Worm (Caenorhabditis elegans): ENCODE measurements around the gene mcm-2.

Gene mcm-2

ce11 chrII:11978478-11978877 is 27.9 kb downstream of the mcm-2 start:
- TF ChIP-seq dao-5 (tag; optimal IDR thresholded peaks at IDR 0.05), result no peak
- no peak for TF ChIP-seq W03F9.2 (tag; optimal IDR thresholded peaks at IDR 0.05)
- TF ChIP-seq him-1 (tag; optimal IDR thresholded peaks at IDR 0.05), result no peak

- TF ChIP-seq W03F9.2 (tag; optimal IDR thresholded peaks at IDR 0.05), result no peak
- no peak for TF ChIP-seq dao-5 (tag; optimal IDR thresholded peaks at IDR 0.05)
- no peak for TF ChIP-seq him-1 (tag; optimal IDR thresholded peaks at IDR 0.05)
Measured at ce11 chrII:11977363-11977762, 29.1 kb downstream of the mcm-2 start, which contains the start of gene Y17G7B.21. Y17G7B.21 (minus strand) TSS chrII:11977661.

DNA sequence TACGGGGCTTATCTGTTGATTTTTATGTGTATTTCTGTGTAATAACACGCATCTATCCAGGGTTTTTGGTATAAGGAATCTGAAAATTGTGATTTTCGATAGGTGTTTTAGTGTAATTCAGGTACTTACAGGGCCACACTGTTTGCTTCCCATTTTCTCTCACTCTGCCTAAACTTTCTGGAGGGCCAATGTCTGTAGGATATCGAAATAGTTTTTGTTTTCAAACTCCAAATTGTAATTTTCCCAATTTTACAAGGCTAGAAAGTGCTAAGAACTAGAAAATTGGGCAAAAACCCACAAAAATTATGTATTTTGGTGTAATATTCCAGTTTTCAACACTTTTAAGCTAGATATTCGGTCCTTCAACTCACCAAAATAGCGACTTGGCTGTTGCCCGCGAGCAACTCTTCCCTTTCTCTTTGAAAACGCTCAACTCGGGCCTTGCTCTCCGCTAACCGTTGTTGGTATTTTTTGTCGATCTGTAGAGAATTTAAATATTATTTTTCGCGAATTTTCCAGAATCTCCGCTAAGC is 29.6 kb downstream of the mcm-2 start:
- no peak for TF ChIP-seq W03F9.2 (tag; optimal IDR thresholded peaks at IDR 0.05)
- TF ChIP-seq dao-5 (tag; optimal IDR thresholded peaks at IDR 0.05), result no peak
- TF ChIP-seq him-1 (tag; optimal IDR thresholded peaks at IDR 0.05), result no peak

ce11 chrII:11974048-11974995 is 32.1 kb downstream of the mcm-2 start:
- TF ChIP-seq dao-5 (tag; optimal IDR thresholded peaks at IDR 0.05) (no peak), him-1 (tag; optimal IDR thresholded peaks at IDR 0.05) (no peak), W03F9.2 (tag; optimal IDR thresholded peaks at IDR 0.05) (no peak)

DNA sequence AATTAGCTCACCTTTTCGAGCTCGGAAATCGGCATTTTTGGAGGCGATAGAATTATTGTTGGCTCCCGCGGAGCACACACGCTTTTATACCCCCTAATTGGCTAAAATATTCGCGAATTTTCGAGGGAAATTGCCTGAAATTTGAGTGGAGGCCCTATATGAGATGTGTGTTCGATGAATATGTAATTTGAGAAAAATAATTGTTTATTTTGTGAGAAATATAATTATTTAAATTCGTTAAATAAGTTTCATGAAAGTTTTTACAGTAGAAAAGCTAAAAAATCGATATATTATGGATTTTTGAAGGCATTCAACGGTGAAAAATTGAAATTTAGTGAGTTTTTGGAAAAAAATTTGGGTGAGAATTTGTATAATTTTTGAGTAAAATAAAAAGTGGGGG is 32.8 kb downstream of the mcm-2 start, which contains the start of gene acbp-6:
Gene acbp-6 (minus strand): TSS at position 101 of the 400 bp plus-strand sequence.
- TF ChIP-seq dao-5 (tag; optimal IDR thresholded peaks at IDR 0.05) (no peak), W03F9.2 (tag; optimal IDR thresholded peaks at IDR 0.05) (no peak), him-1 (tag; optimal IDR thresholded peaks at IDR 0.05) (no peak)

- TF ChIP-seq dao-5 (tag; optimal IDR thresholded peaks at IDR 0.05), result no peak
- no peak for TF ChIP-seq W03F9.2 (tag; optimal IDR thresholded peaks at IDR 0.05)
- no peak for TF ChIP-seq him-1 (tag; optimal IDR thresholded peaks at IDR 0.05)
Measured at ce11 chrII:11972266-11972665, 34.2 kb downstream of the mcm-2 start.

- TF ChIP-seq W03F9.2 (tag; optimal IDR thresholded peaks at IDR 0.05), result no peak
- TF ChIP-seq dao-5 (tag; optimal IDR thresholded peaks at IDR 0.05), result no peak
- no peak for TF ChIP-seq him-1 (tag; optimal IDR thresholded peaks at IDR 0.05)
Measured at ce11 chrII:11971009-11971636, 35.3 kb downstream of the mcm-2 start.

- TF ChIP-seq dao-5 (tag; optimal IDR thresholded peaks at IDR 0.05) (no peak), W03F9.2 (tag; optimal IDR thresholded peaks at IDR 0.05) (no peak), him-1 (tag; optimal IDR thresholded peaks at IDR 0.05) (no peak)
Measured at ce11 chrII:11969033-11969432, 37.4 kb downstream of the mcm-2 start.

ce11 chrII:11968275-11968674 is 38.1 kb downstream of the mcm-2 start, which contains the start of gene mex-1:
mex-1 (plus strand) TSS chrII:11968637.
- TF ChIP-seq W03F9.2 (tag; optimal IDR thresholded peaks at IDR 0.05) (peak; percentile 57), him-1 (tag; optimal IDR thresholded peaks at IDR 0.05) (no peak), dao-5 (tag; optimal IDR thresholded peaks at IDR 0.05) (no peak)

DNA sequence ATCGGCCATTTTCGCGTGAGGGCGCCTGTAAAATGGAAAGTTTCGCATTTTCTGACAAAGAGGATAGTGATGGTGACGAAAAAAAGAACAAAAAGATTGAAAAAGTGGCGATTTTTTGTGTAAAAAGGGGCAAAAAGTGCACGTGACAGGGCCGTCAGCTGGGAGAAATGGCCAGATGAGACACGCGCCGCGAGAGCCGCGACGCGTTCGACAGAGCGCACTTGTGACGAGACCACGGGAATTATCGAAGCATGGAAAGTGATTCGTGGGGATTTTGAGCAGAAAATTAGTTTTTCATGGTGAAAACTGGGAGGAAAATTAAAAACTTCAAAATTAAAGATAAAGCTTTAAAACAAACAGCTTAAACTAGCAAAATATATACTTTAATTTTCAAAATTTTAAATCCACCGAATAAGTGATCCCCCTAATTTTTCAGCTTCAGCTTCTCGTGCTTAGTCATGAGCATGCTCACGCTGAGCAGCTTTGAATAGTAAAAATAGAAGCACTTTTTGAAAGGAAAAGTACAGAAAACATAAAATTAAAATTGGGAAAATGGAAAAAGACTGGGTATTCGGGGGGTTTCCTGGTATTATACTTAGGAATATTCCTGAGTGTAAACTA is 38.8 kb downstream of the mcm-2 start, which contains the start of gene W03C9.5:
Gene W03C9.5 (minus strand): TSS at position 38 of the 621 bp plus-strand sequence.
- TF ChIP-seq W03F9.2 (tag; optimal IDR thresholded peaks at IDR 0.05), result peak; percentile 92
- peak; percentile 73 for TF ChIP-seq him-1 (tag; optimal IDR thresholded peaks at IDR 0.05)
- TF ChIP-seq dao-5 (tag; optimal IDR thresholded peaks at IDR 0.05), result no peak

DNA sequence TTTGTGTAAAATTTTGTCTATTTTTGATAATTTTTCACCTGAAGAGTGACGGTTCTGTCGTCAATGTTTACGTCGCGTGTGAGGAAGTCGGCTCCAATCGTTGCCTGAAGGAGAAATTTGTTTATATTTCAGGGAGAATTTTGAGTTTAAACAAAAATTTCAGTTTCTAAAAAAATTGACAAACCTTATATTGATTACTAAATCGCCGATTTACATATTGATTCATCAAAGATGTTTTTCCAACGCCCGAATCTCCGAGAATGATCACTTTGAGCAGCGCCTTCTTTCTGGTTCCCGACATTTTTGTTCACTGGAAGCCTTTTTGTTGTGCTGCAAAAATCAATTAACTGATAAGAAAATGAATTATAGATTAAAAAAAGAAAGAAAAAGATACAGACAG is 39.8 kb downstream of the mcm-2 start, which contains the start of gene rab-7:
Gene rab-7 (minus strand): TSS at position 330 of the 400 bp plus-strand sequence.
- no peak for TF ChIP-seq dao-5 (tag; optimal IDR thresholded peaks at IDR 0.05)
- TF ChIP-seq W03F9.2 (tag; optimal IDR thresholded peaks at IDR 0.05), result no peak
- TF ChIP-seq him-1 (tag; optimal IDR thresholded peaks at IDR 0.05), result no peak

ce11 chrII:11964847-11965246 is 41.6 kb downstream of the mcm-2 start:
- no peak for TF ChIP-seq W03F9.2 (tag; optimal IDR thresholded peaks at IDR 0.05)
- no peak for TF ChIP-seq dao-5 (tag; optimal IDR thresholded peaks at IDR 0.05)
- TF ChIP-seq him-1 (tag; optimal IDR thresholded peaks at IDR 0.05), result no peak

DNA sequence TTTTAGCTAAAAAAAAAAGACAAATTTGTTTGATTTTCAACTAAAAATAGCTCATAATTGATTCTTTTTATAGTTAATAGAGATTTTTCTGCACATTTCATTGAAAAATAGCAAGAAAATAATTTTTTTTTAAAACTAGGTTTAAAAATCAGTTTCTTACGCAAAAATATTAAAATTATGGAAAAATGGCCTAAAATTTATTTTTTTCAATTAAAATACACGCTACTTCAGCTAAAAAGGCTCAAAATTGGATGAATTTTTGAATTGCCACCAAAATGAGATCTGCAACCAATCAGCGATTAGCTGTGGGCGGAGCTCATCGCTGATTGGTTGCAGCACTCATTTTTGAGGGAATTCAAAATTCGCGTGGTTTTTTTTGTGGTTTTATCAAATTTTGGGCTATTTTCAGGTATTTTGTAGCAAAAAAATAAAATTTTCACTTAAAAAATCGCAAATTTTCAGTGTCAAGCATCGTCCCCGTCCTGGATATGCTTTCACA is 43.2 kb downstream of the mcm-2 start:
- TF ChIP-seq W03F9.2 (tag; optimal IDR thresholded peaks at IDR 0.05) (no peak), dao-5 (tag; optimal IDR thresholded peaks at IDR 0.05) (no peak), him-1 (tag; optimal IDR thresholded peaks at IDR 0.05) (no peak)
